Worm (Caenorhabditis elegans): Measurements from ENCODE around the gene ZK994.6.
A peak's percentile ranks its signal among the peaks of the same experiment; 100 is the strongest.

The ZK994.6 gene

ce11 chrV:8518283-8518682 lies 11.1 kb upstream of the ZK994.6 start:
- TF ChIP-seq ama-1 (optimal IDR thresholded peaks at IDR 0.05) = no peak
- TF ChIP-seq ceh-13 (GFP tag; optimal IDR thresholded peaks at IDR 0.05) = no peak

ce11 chrV:8517711-8518110 lies 10.5 kb upstream of the ZK994.6 start:
- TF ChIP-seq tbx-11 (GFP tag; IDR thresholded peaks at IDR 0.05) = no peak
- no peak for TF ChIP-seq ama-1 (optimal IDR thresholded peaks at IDR 0.05)
- TF ChIP-seq sea-1 (GFP tag; conservative IDR thresholded peaks at IDR 0.05) = no peak
- no peak for TF ChIP-seq tbx-37 (GFP tag; conservative IDR thresholded peaks at IDR 0.05)
- TF ChIP-seq hnd-1 (tag; optimal IDR thresholded peaks at IDR 0.05) = no peak
- TF ChIP-seq pes-1 (GFP tag; IDR thresholded peaks at IDR 0.05) = no peak
- no peak for TF ChIP-seq aly-1 (tag; optimal IDR thresholded peaks at IDR 0.05)

DNA sequence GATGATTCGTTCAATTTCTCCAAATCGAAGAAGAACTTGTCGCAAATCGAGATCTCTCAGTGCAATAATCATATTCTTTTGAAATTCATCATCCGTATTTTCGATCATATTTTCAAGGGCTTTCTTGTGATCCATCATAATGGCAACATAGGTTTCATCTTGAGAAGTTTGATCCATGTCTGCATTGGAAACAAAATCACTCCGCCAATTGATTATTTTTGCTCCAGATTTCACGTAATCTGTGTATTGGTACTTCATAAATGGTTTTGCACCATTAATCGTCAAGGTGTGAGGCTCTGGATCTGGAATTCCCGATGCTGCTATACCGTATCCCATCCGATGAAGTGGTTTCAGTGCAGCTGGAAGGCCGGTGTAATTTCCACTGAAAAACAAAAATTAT lies 9.2 kb upstream of the ZK994.6 start:
- TF ChIP-seq hmbx-1 (tag; optimal IDR thresholded peaks at IDR 0.05) (no peak), ceh-36 (tag; optimal IDR thresholded peaks at IDR 0.05) (no peak), flt-1 (GFP tag; IDR thresholded peaks at IDR 0.05) (no peak), pes-1 (GFP tag; IDR thresholded peaks at IDR 0.05) (no peak), B0310.2 (tag; optimal IDR thresholded peaks at IDR 0.05) (no peak), tbx-37 (GFP tag; conservative IDR thresholded peaks at IDR 0.05) (no peak), ets-7 (tag; optimal IDR thresholded peaks at IDR 0.05) (no peak), hmg-4 (GFP tag; optimal IDR thresholded peaks at IDR 0.05) (no peak), hnd-1 (tag; optimal IDR thresholded peaks at IDR 0.05) (no peak), F13C5.2 (tag; optimal IDR thresholded peaks at IDR 0.05) (no peak)

DNA sequence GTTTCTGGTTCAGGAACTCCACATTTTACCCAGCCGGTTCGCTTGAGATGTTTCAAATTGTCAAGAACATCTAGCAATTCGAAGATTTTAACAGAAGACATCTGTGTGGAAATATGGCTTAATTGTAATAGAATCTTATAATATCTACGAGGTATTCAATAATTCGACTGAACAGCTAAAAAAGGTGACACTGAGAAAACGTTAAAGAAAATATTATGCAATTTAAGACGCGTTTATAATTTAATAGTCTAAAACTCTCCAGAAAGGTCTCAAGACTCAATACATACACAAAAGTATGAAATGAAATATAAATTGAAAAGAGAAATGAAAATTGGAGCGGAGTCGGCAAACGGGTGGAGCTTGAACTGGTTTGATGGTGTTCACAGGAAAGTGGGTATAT lies 6.1 kb upstream of the ZK994.6 start, which contains the start of gene F45F2.9:
TSS of gene F45F2.9 (minus strand) at position 101 of the 400 bp plus-strand sequence.
- TF ChIP-seq F13C5.2 (tag; optimal IDR thresholded peaks at IDR 0.05) (no peak), tra-4 (tag; optimal IDR thresholded peaks at IDR 0.05) (no peak), tbx-37 (GFP tag; conservative IDR thresholded peaks at IDR 0.05) (no peak)

- peak; percentile 99 for TF ChIP-seq tbx-11 (GFP tag; IDR thresholded peaks at IDR 0.05)
- TF ChIP-seq pes-1 (GFP tag; IDR thresholded peaks at IDR 0.05) = peak; percentile 99
- TF ChIP-seq hmg-4 (GFP tag; optimal IDR thresholded peaks at IDR 0.05) = peak; percentile 100
- peak; percentile 98 for TF ChIP-seq ceh-13 (GFP tag; optimal IDR thresholded peaks at IDR 0.05)
- TF ChIP-seq hmbx-1 (tag; optimal IDR thresholded peaks at IDR 0.05) = peak; percentile 93
- peak; percentile 98 for TF ChIP-seq ceh-36 (tag; optimal IDR thresholded peaks at IDR 0.05)
- TF ChIP-seq tra-4 (tag; optimal IDR thresholded peaks at IDR 0.05) = peak; percentile 96
- TF ChIP-seq ama-1 (optimal IDR thresholded peaks at IDR 0.05) = no peak
- TF ChIP-seq ets-7 (tag; optimal IDR thresholded peaks at IDR 0.05) = peak; percentile 96
- TF ChIP-seq flt-1 (GFP tag; IDR thresholded peaks at IDR 0.05) = peak; percentile 99
- peak; percentile 100 for TF ChIP-seq sea-1 (GFP tag; conservative IDR thresholded peaks at IDR 0.05)
- peak; percentile 98 for TF ChIP-seq aly-1 (tag; optimal IDR thresholded peaks at IDR 0.05)
- TF ChIP-seq F13C5.2 (tag; optimal IDR thresholded peaks at IDR 0.05) = peak; percentile 99
- TF ChIP-seq scrt-1 (GFP tag; IDR thresholded peaks at IDR 0.05) = peak; percentile 99
- peak; percentile 99 for TF ChIP-seq tbx-37 (GFP tag; conservative IDR thresholded peaks at IDR 0.05)
- TF ChIP-seq B0310.2 (tag; optimal IDR thresholded peaks at IDR 0.05) = peak; percentile 98
- peak; percentile 97 for TF ChIP-seq hnd-1 (tag; optimal IDR thresholded peaks at IDR 0.05)
These were observed 6.9 kb downstream of the ZK994.6 start for ce11 chrV:8500348-8500747.

ce11 chrV:8499407-8499806 lies 7.8 kb downstream of the ZK994.6 start:
- TF ChIP-seq sea-1 (GFP tag; conservative IDR thresholded peaks at IDR 0.05) = no peak
- no peak for TF ChIP-seq hmg-4 (GFP tag; optimal IDR thresholded peaks at IDR 0.05)
- TF ChIP-seq ama-1 (optimal IDR thresholded peaks at IDR 0.05) = no peak
- TF ChIP-seq flt-1 (GFP tag; IDR thresholded peaks at IDR 0.05) = no peak
- TF ChIP-seq hmbx-1 (tag; optimal IDR thresholded peaks at IDR 0.05) = no peak
- TF ChIP-seq tra-4 (tag; optimal IDR thresholded peaks at IDR 0.05) = no peak
- TF ChIP-seq tbx-37 (GFP tag; conservative IDR thresholded peaks at IDR 0.05) = no peak
- TF ChIP-seq ceh-13 (GFP tag; optimal IDR thresholded peaks at IDR 0.05) = no peak
- no peak for TF ChIP-seq pes-1 (GFP tag; IDR thresholded peaks at IDR 0.05)
- TF ChIP-seq B0310.2 (tag; optimal IDR thresholded peaks at IDR 0.05) = no peak
- TF ChIP-seq F13C5.2 (tag; optimal IDR thresholded peaks at IDR 0.05) = no peak
- no peak for TF ChIP-seq ceh-36 (tag; optimal IDR thresholded peaks at IDR 0.05)

DNA sequence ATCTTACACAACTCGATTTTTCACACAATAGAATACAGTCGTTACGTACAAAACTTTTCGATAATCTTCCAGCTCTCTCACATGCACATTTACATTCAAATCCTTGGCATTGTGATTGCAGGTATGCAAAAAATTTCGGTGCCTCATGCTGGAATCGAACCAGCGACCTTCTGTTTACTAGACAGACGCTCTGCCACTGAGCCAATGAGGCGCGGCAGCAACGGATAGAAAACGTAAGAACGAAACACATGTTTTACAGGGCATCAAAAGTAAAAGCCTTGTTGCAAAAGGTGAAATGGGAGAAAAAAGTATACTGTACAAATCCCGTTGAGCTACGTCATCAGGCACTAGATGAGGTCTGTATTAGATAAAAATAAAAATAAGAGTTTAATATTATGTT lies 11.3 kb downstream of the ZK994.6 start:
- peak; percentile 57; the same call in 1 of the 2 replicates for TF ChIP-seq pes-1 (GFP tag; IDR thresholded peaks at IDR 0.05)
- no peak for TF ChIP-seq tbx-37 (GFP tag; conservative IDR thresholded peaks at IDR 0.05)

DNA sequence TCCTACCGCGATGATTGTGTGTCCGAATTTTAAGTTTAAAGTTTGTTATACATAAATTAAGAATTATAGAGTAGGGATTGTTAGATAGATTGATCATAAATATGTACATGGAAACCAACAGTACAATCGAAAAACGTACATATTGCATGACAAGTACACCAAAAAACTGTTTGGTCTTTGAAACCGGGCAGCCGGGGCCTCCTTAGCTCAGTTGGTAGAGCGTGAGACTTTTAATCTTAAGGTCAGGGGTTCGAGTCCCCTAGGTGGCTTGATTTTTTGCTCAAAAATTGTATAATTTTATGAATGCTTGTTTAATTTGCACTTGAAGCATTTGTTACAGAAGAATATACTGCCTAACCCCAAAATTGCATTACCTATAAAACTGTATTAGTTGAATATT lies 12.1 kb downstream of the ZK994.6 start:
- TF ChIP-seq ceh-13 (GFP tag; optimal IDR thresholded peaks at IDR 0.05) (no peak), ama-1 (optimal IDR thresholded peaks at IDR 0.05) (no peak), ceh-36 (tag; optimal IDR thresholded peaks at IDR 0.05) (no peak)

ce11 chrV:8494260-8494939 lies 12.8 kb downstream of the ZK994.6 start, which contains the start of gene pxn-1:
Gene pxn-1 (plus strand): TSS chrV:8494889.
- TF ChIP-seq hmbx-1 (tag; optimal IDR thresholded peaks at IDR 0.05) (no peak), hnd-1 (tag; optimal IDR thresholded peaks at IDR 0.05) (no peak), scrt-1 (GFP tag; IDR thresholded peaks at IDR 0.05) (no peak), ama-1 (optimal IDR thresholded peaks at IDR 0.05) (no peak), F13C5.2 (tag; optimal IDR thresholded peaks at IDR 0.05) (no peak), sea-1 (GFP tag; conservative IDR thresholded peaks at IDR 0.05) (no peak), tbx-37 (GFP tag; conservative IDR thresholded peaks at IDR 0.05) (no peak), ceh-13 (GFP tag; optimal IDR thresholded peaks at IDR 0.05) (no peak), ets-7 (tag; optimal IDR thresholded peaks at IDR 0.05) (no peak), aly-1 (tag; optimal IDR thresholded peaks at IDR 0.05) (no peak), tra-4 (tag; optimal IDR thresholded peaks at IDR 0.05) (no peak), tbx-11 (GFP tag; IDR thresholded peaks at IDR 0.05) (no peak), ceh-36 (tag; optimal IDR thresholded peaks at IDR 0.05) (no peak), flt-1 (GFP tag; IDR thresholded peaks at IDR 0.05) (no peak), hmg-4 (GFP tag; optimal IDR thresholded peaks at IDR 0.05) (no peak), B0310.2 (tag; optimal IDR thresholded peaks at IDR 0.05) (no peak)
